Fruit fly (Drosophila melanogaster): ENCODE data around the gene Fip1.
A peak's percentile ranks its signal among the peaks of the same experiment; 100 is the strongest.

Fip1 gene

dm6 chr3R:4479038-4479988 lies 5.5 kb upstream of the Fip1 start, which contains the start of gene CG31523 (continued):
- TF ChIP-seq E2f2 (GFP tag; IDR thresholded peaks at IDR 0.05) (peak; percentile 46; the same call in 1 of the 2 replicates), HmgZ (tag; optimal IDR thresholded peaks at IDR 0.05) (no peak), peb (GFP tag; IDR thresholded peaks at IDR 0.05) (no peak), onecut (GFP tag; IDR thresholded peaks at IDR 0.05) (no peak), Sry-β (GFP tag; optimal IDR thresholded peaks at IDR 0.05) (peak; percentile 100), CG42726 (GFP tag; IDR thresholded peaks at IDR 0.05; ENCODE audit: partially characterized antibody) (peak; percentile 38; the same call in 1 of the 2 replicates), CG10431 (GFP tag; optimal IDR thresholded peaks at IDR 0.05) (no peak), HLH4C (GFP tag; IDR thresholded peaks at IDR 0.05; ENCODE audit: partially characterized antibody) (peak; percentile 61), Xbp1 (GFP tag; optimal IDR thresholded peaks at IDR 0.05) (no peak), CG9215 (GFP tag; IDR thresholded peaks at IDR 0.05) (no peak), CG13624 (GFP tag; optimal IDR thresholded peaks at IDR 0.05) (no peak), pita (GFP tag; optimal IDR thresholded peaks at IDR 0.05) (no peak), CG31388 (GFP tag; optimal IDR thresholded peaks at IDR 0.05) (no peak), ttk (GFP tag; IDR thresholded peaks at IDR 0.05) (no peak), D19B (GFP tag; optimal IDR thresholded peaks at IDR 0.05) (no peak), CG11093 (GFP tag; IDR thresholded peaks at IDR 0.05) (no peak), CG14050 (GFP tag; IDR thresholded peaks at IDR 0.05) (no peak), CG33213 (GFP tag; optimal IDR thresholded peaks at IDR 0.05) (no peak), Antp (GFP tag; optimal IDR thresholded peaks at IDR 0.05) (no peak), nerfin-1 (tag; optimal IDR thresholded peaks at IDR 0.05) (no peak), GATAe (GFP tag; conservative IDR thresholded peaks at IDR 0.05) (no peak), sens (GFP tag) (peak; percentile 49), CG7357 (GFP tag; IDR thresholded peaks at IDR 0.05) (no peak), croc (GFP tag; conservative IDR thresholded peaks at IDR 0.05) (no peak), CG13287 (GFP tag; IDR thresholded peaks at IDR 0.05; ENCODE audit: partially characterized antibody) (peak; percentile 78), Camta (GFP tag; optimal IDR thresholded peaks at IDR 0.05) (no peak), CG10267 (tag; optimal IDR thresholded peaks at IDR 0.05) (no peak), NK7.1 (GFP tag; optimal IDR thresholded peaks at IDR 0.05) (no peak), CG7745 (tag; optimal IDR thresholded peaks at IDR 0.05) (no peak), CG3847 (GFP tag; IDR thresholded peaks at IDR 0.05) (no peak), CG8290 (GFP tag; optimal IDR thresholded peaks at IDR 0.05) (no peak), CG8290 (tag; optimal IDR thresholded peaks at IDR 0.05) (peak in 1 of 2 experiments; percentile 4), CG34422 (GFP tag; IDR thresholded peaks at IDR 0.05) (no peak), CG18599 (GFP tag; optimal IDR thresholded peaks at IDR 0.05) (no peak), CG3163 (GFP tag; optimal IDR thresholded peaks at IDR 0.05) (no peak), Sry-δ (GFP tag; optimal IDR thresholded peaks at IDR 0.05) (peak; percentile 57), HLHmδ (GFP tag; optimal IDR thresholded peaks at IDR 0.05) (no peak), CG15514 (GFP tag; optimal IDR thresholded peaks at IDR 0.05) (peak; percentile 49), CHES-1-like (GFP tag; optimal IDR thresholded peaks at IDR 0.05) (no peak), CG12659 (GFP tag; optimal IDR thresholded peaks at IDR 0.05) (peak; percentile 31), HmgD (GFP tag; optimal IDR thresholded peaks at IDR 0.05) (no peak), mld (GFP tag; IDR thresholded peaks at IDR 0.05; ENCODE audit: partially characterized antibody) (no peak), CG5180 (GFP tag; optimal IDR thresholded peaks at IDR 0.05) (peak; percentile 99), Sin3A (optimal IDR thresholded peaks at IDR 0.05) (peak; percentile 16), CG2712 (tag; optimal IDR thresholded peaks at IDR 0.05) (no peak), trem (tag; optimal IDR thresholded peaks at IDR 0.05) (peak; percentile 0), Hr78 (GFP tag; optimal IDR thresholded peaks at IDR 0.05) (no peak), CG9932 (GFP tag; IDR thresholded peaks at IDR 0.05) (peak; percentile 23; the same call in 1 of the 2 replicates), CG6272 (GFP tag; IDR thresholded peaks at IDR 0.05) (no peak)
